Worm (Caenorhabditis elegans) whole organism, L1 larva: ENCODE data around the gene spt-4.
A peak's percentile ranks its signal among the peaks of the same experiment; 100 is the strongest.

Experiments
- C04F5.9 ChIP-seq: sonication (generic microtip); optimal IDR thresholded peaks from 2 replicates; lab custom pipeline; 2016; ENCODE audit warnings: missing genetic modification characterization, missing compliant biosample characterization
- C34B4.2 ChIP-seq: sonication (generic microtip); optimal IDR thresholded peaks from 2 replicates; lab custom pipeline; 2017; ENCODE audit warnings: mild to moderate bottlenecking, missing genetic modification characterization, missing compliant biosample characterization
- aha-1 ChIP-seq: fragments of 150-350 bp; optimal IDR thresholded peaks from 2 replicates; lab custom pipeline; 2014; ENCODE audit warnings: missing biosample characterization, missing genetic modification characterization
- ama-1 ChIP-seq: fragments of 150-350 bp; optimal IDR thresholded peaks from 2 replicates; lab custom pipeline; 2014
- blmp-1 ChIP-seq: fragments of 150-350 bp; optimal IDR thresholded peaks from 2 replicates; lab custom pipeline; 2014; ENCODE audit warnings: missing biosample characterization, missing genetic modification characterization
- ceh-88 ChIP-seq: fragments of 200-800 bp; sonication (Bioruptor generic); IDR thresholded peaks from 2 replicates; pipeline ENCODE4 v1.3.6; 2022; ENCODE audit warnings: missing genetic modification characterization, missing compliant biosample characterization
- ceh-90 ChIP-seq: sonication (generic microtip); optimal IDR thresholded peaks from 2 replicates; lab custom pipeline; 2016; ENCODE audit warnings: missing genetic modification characterization, missing compliant biosample characterization
- dpl-1 ChIP-seq, 3 experiments: fragments of 150-350 bp in 2 of 3; sonication (generic microtip) in 1 of 3; optimal IDR thresholded peaks; 2 replicates each; lab custom pipeline; 2014 to 2017; ENCODE audit warnings: missing biosample characterization in 3 of 3, missing genetic modification characterization in 3 of 3, missing genetic modification reagents in 3 of 3
- efl-1 ChIP-seq, 4 experiments: fragments of 150-350 bp; optimal IDR thresholded peaks in 3 of 4; peaks in 1 of 4; 1 replicate in 1 of 4; 2 replicates in 3 of 4; lab custom pipeline; 2014; ENCODE audit warnings: missing biosample characterization in 2 of 4, missing genetic modification characterization in 2 of 4, missing genetic modification reagents in 2 of 4
- efl-3 ChIP-seq: fragments of 200-800 bp; sonication (Bioruptor generic); optimal IDR thresholded peaks from 2 replicates; lab custom pipeline; 2018; ENCODE audit warnings: mild to moderate bottlenecking, missing genetic modification characterization, missing compliant biosample characterization
- egl-13 ChIP-seq: sonication (generic microtip); optimal IDR thresholded peaks from 2 replicates; lab custom pipeline; 2016; ENCODE audit warnings: missing genotype, missing genetic modification reagents, missing genetic modification characterization, missing compliant biosample characterization
- elt-3 ChIP-seq, 6 experiments: fragments of 150-350 bp in 1 of 6; sonication (generic microtip); optimal IDR thresholded peaks; 2 replicates each; lab custom pipeline; 2017 to 2018; ENCODE audit warnings: missing biosample characterization in 6 of 6, missing genetic modification characterization in 6 of 6, inconsistent platforms in 1 of 6
- fkh-4 ChIP-seq: sonication (generic microtip); optimal IDR thresholded peaks from 2 replicates; lab custom pipeline; 2016; ENCODE audit warnings: missing compliant biosample characterization, missing genetic modification characterization, borderline replicate concordance
- fkh-8 ChIP-seq: sonication (generic microtip); optimal IDR thresholded peaks from 2 replicates; lab custom pipeline; 2016; ENCODE audit warnings: mild to moderate bottlenecking, missing genetic modification characterization, missing compliant biosample characterization
- hlh-17 ChIP-seq: fragments of 200-800 bp; sonication (Bioruptor generic); optimal IDR thresholded peaks from 2 replicates; lab custom pipeline; 2018; ENCODE audit warnings: missing genetic modification characterization, mild to moderate bottlenecking, missing compliant biosample characterization, moderate library complexity, borderline replicate concordance
- hlh-4 ChIP-seq: sonication (generic microtip); optimal IDR thresholded peaks from 2 replicates; lab custom pipeline; 2016; ENCODE audit warnings: mild to moderate bottlenecking, missing genetic modification characterization, missing compliant biosample characterization
- isw-1 ChIP-seq: fragments of 200-800 bp; sonication (Bioruptor generic); IDR thresholded peaks from 2 replicates; pipeline ENCODE4 v1.3.6; 2022; ENCODE audit warnings: missing genetic modification characterization, missing compliant biosample characterization
- jun-1 ChIP-seq: fragments of 150-350 bp; optimal IDR thresholded peaks from 2 replicates; lab custom pipeline; 2014; ENCODE audit warnings: missing biosample characterization, missing genetic modification reagents, missing genetic modification characterization
- lin-13 ChIP-seq: fragments of 150-350 bp; optimal IDR thresholded peaks from 2 replicates; lab custom pipeline; 2014; ENCODE audit warnings: missing biosample characterization, missing genetic modification reagents, missing genetic modification characterization
- lin-14 ChIP-seq: fragments of 200-800 bp; sonication (Bioruptor generic); optimal IDR thresholded peaks from 2 replicates; lab custom pipeline; 2018; ENCODE audit warnings: mild to moderate bottlenecking, missing genetic modification characterization, moderate library complexity, missing compliant biosample characterization
- lin-39 ChIP-seq: fragments of 150-350 bp; optimal IDR thresholded peaks from 2 replicates; lab custom pipeline; 2014; ENCODE audit warnings: missing biosample characterization, missing genetic modification reagents, missing genetic modification characterization
- lsy-2 ChIP-seq, 2 experiments: fragments of 150-350 bp; optimal IDR thresholded peaks; 2 replicates each; lab custom pipeline; 2014; ENCODE audit warnings: missing biosample characterization in 2 of 2, missing genetic modification characterization in 2 of 2
- mab-9 ChIP-seq: fragments of 200-800 bp; sonication (Bioruptor generic); IDR thresholded peaks from 2 replicates; pipeline ENCODE4 v1.3.6; 2022; ENCODE audit warnings: missing genetic modification reagents, missing genetic modification characterization, missing compliant biosample characterization
- mep-1 ChIP-seq: fragments of 150-350 bp; optimal IDR thresholded peaks from 2 replicates; lab custom pipeline; 2014; ENCODE audit warnings: missing biosample characterization, missing genetic modification characterization
- nhr-11 ChIP-seq: fragments of 150-350 bp; optimal IDR thresholded peaks from 2 replicates; lab custom pipeline; 2014; ENCODE audit warnings: missing biosample characterization, missing genetic modification characterization
- nhr-12 ChIP-seq: sonication (generic microtip); optimal IDR thresholded peaks from 2 replicates; lab custom pipeline; 2017; ENCODE audit warnings: missing biosample characterization, missing genetic modification characterization
- nhr-19 ChIP-seq: fragments of 200-800 bp; sonication (Bioruptor generic); conservative IDR thresholded peaks from 2 replicates; pipeline ENCODE4 v1.3.6; 2022; ENCODE audit warnings: missing genetic modification characterization, missing compliant biosample characterization
- nhr-20 ChIP-seq: sonication (generic microtip); optimal IDR thresholded peaks from 2 replicates; lab custom pipeline; 2016; ENCODE audit warnings: mild to moderate bottlenecking, missing genetic modification characterization, missing compliant biosample characterization
- nhr-28 ChIP-seq: fragments of 150-350 bp; optimal IDR thresholded peaks from 2 replicates; lab custom pipeline; 2014; ENCODE audit warnings: missing biosample characterization, missing genetic modification characterization
- nhr-47 ChIP-seq: sonication (generic microtip); optimal IDR thresholded peaks from 2 replicates; lab custom pipeline; 2016; ENCODE audit warnings: mild to moderate bottlenecking, missing genetic modification characterization, moderate library complexity, missing compliant biosample characterization
- nhr-71 ChIP-seq: sonication (generic microtip); optimal IDR thresholded peaks from 2 replicates; lab custom pipeline; 2016; ENCODE audit warnings: mild to moderate bottlenecking, missing genetic modification characterization, moderate library complexity, missing compliant biosample characterization
- nhr-76 ChIP-seq: sonication (generic microtip); optimal IDR thresholded peaks from 2 replicates; lab custom pipeline; 2017; ENCODE audit warnings: missing biosample characterization, missing genetic modification characterization
- nhr-77 ChIP-seq: fragments of 150-350 bp; optimal IDR thresholded peaks from 2 replicates; lab custom pipeline; 2014; ENCODE audit warnings: missing biosample characterization, missing genetic modification characterization
- nhr-84 ChIP-seq: sonication (generic microtip); optimal IDR thresholded peaks from 2 replicates; lab custom pipeline; 2017; ENCODE audit warnings: missing biosample characterization, missing genetic modification characterization
- pag-3 ChIP-seq: sonication (generic microtip); optimal IDR thresholded peaks from 2 replicates; lab custom pipeline; 2017; ENCODE audit warnings: missing genetic modification characterization, mild to moderate bottlenecking, missing compliant biosample characterization, antibody characterized with exemption, borderline replicate concordance; ENCODE audit not compliant: insufficient read depth
- pqm-1 ChIP-seq: sonication (generic microtip); optimal IDR thresholded peaks from 3 replicates; lab custom pipeline; 2017; ENCODE audit warnings: missing biosample characterization, missing genetic modification characterization
- rnt-1 ChIP-seq: sonication (generic microtip); optimal IDR thresholded peaks from 2 replicates; lab custom pipeline; 2016; ENCODE audit warnings: mild to moderate bottlenecking, missing genetic modification characterization, moderate library complexity, missing compliant biosample characterization
- skn-1 ChIP-seq: fragments of 150-350 bp; optimal IDR thresholded peaks from 2 replicates; lab custom pipeline; 2014; ENCODE audit warnings: missing biosample characterization, missing genetic modification characterization
- snpc-4 ChIP-seq: fragments of 150-350 bp; optimal IDR thresholded peaks from 2 replicates; lab custom pipeline; 2014; ENCODE audit warnings: missing biosample characterization, missing genetic modification characterization
- snu-23 ChIP-seq: sonication (generic microtip); optimal IDR thresholded peaks from 2 replicates; lab custom pipeline; 2016; ENCODE audit warnings: missing genetic modification characterization, missing compliant biosample characterization
- sox-4 ChIP-seq: sonication (generic microtip); optimal IDR thresholded peaks from 2 replicates; lab custom pipeline; 2016; ENCODE audit warnings: missing genetic modification characterization, missing compliant biosample characterization
- sptf-1 ChIP-seq: fragments of 150-350 bp; optimal IDR thresholded peaks from 2 replicates; lab custom pipeline; 2014; ENCODE audit warnings: missing biosample characterization, missing genetic modification characterization
- sup-37 ChIP-seq: fragments of 200-800 bp; sonication (Bioruptor generic); optimal IDR thresholded peaks from 2 replicates; lab custom pipeline; 2018; ENCODE audit warnings: mild to moderate bottlenecking, missing genetic modification characterization, missing compliant biosample characterization
- swsn-7 ChIP-seq: sonication (generic microtip); optimal IDR thresholded peaks from 2 replicates; lab custom pipeline; 2016; ENCODE audit warnings: missing genetic modification characterization, missing compliant biosample characterization
- tbx-2 ChIP-seq: sonication (generic microtip); optimal IDR thresholded peaks from 2 replicates; lab custom pipeline; 2016; ENCODE audit warnings: missing genetic modification characterization, missing compliant biosample characterization
- unc-30 ChIP-seq: sonication (generic microtip); optimal IDR thresholded peaks from 2 replicates; lab custom pipeline; 2017; ENCODE audit warnings: missing biosample characterization, missing genetic modification characterization
- unc-62 ChIP-seq: fragments of 150-350 bp; optimal IDR thresholded peaks from 2 replicates; lab custom pipeline; 2014; ENCODE audit warnings: missing biosample characterization, missing genetic modification reagents, missing genetic modification characterization
- unc-86 ChIP-seq: sonication (generic microtip); optimal IDR thresholded peaks from 2 replicates; lab custom pipeline; 2016; ENCODE audit warnings: missing genetic modification characterization, missing compliant biosample characterization
- unc-98 ChIP-seq: fragments of 200-800 bp; sonication (Bioruptor generic); IDR thresholded peaks from 2 replicates; pipeline ENCODE4 v1.3.6; 2022; ENCODE audit warnings: missing genetic modification characterization, missing compliant biosample characterization
- xbp-1 ChIP-seq: sonication (generic microtip); optimal IDR thresholded peaks from 2 replicates; lab custom pipeline; 2016; ENCODE audit warnings: missing genetic modification characterization, missing compliant biosample characterization
- zag-1 ChIP-seq: fragments of 150-350 bp; optimal IDR thresholded peaks from 2 replicates; lab custom pipeline; 2014; ENCODE audit warnings: missing biosample characterization, missing genetic modification characterization
- zip-4 ChIP-seq: fragments of 200-800 bp; sonication (Bioruptor generic); optimal IDR thresholded peaks from 2 replicates; lab custom pipeline; 2018; ENCODE audit warnings: mild to moderate bottlenecking, missing genetic modification characterization, moderate library complexity, missing compliant biosample characterization
- ztf-11 ChIP-seq, 2 experiments: sonication (generic microtip); optimal IDR thresholded peaks; 2 replicates each; lab custom pipeline; 2016 to 2017; ENCODE audit warnings: missing genetic modification characterization in 2 of 2, missing biosample characterization in 1 of 2, missing compliant biosample characterization in 1 of 2
- ztf-4 ChIP-seq: fragments of 150-350 bp; optimal IDR thresholded peaks from 2 replicates; lab custom pipeline; 2014; ENCODE audit warnings: missing biosample characterization, missing genetic modification characterization

The spt-4 gene

DNA sequence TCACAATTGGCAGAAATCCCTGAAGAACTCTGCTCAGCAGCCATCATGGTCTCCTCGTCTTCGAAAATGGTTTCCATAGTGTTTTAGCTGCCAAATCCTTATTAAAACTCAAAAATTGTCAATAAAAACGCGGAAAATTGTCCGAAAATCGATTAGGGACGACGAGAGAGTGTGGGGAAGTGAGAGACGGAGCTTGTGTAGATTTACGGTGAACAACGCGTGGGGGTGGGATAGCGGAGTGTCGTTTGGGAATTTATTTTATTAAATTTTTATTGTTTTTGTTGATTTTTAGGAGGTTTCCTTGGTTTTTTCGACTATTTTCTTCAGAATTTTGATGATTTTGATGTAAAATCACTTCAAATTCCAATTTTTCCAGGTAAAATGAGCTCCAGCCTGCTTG is 17.6 kb upstream of the spt-4 start, which contains the start of the genes F54C4.4 and mrpl-40 (continued):
- no peak for TF ChIP-seq nhr-76 (tag; lab: Kevin White, UChicago)
- no peak for TF ChIP-seq ama-1
- no peak for TF ChIP-seq nhr-12 (tag; lab: Kevin White, UChicago)
- TF ChIP-seq fkh-4 (tag; lab: Kevin White, UChicago) = no peak
- no peak for TF ChIP-seq unc-98
- peak; percentile 62 for TF ChIP-seq fkh-8 (tag; lab: Kevin White, UChicago)
- TF ChIP-seq aha-1 (tag; lab: Kevin White, UChicago) = no peak
- peak in 1 of 2 experiments; percentile 57 for TF ChIP-seq ztf-11 (tag; optimal IDR thresholded peaks at IDR 0.05; lab: Kevin White, UChicago)
- TF ChIP-seq C04F5.9 (tag; lab: Kevin White, UChicago) = no peak
- peak; percentile 81 to 83 for TF ChIP-seq lsy-2 (tag; optimal IDR thresholded peaks at IDR 0.05; lab: Kevin White, UChicago)
- TF ChIP-seq nhr-77 (tag; lab: Kevin White, UChicago) = peak; percentile 18
- no peak for TF ChIP-seq ceh-90
- TF ChIP-seq unc-86 (tag; lab: Kevin White, UChicago) = peak; percentile 72
- TF ChIP-seq sox-4 (tag; lab: Kevin White, UChicago) = no peak
- TF ChIP-seq lin-39 = peak; percentile 62
- no peak for TF ChIP-seq zag-1 (tag; lab: Kevin White, UChicago)
- TF ChIP-seq xbp-1 (tag; lab: Kevin White, UChicago) = peak; percentile 72
- TF ChIP-seq tbx-2 (tag; lab: Kevin White, UChicago) = peak; percentile 69
- TF ChIP-seq blmp-1 = peak; percentile 14
- no peak for TF ChIP-seq ztf-4 (tag; lab: Kevin White, UChicago)
- no peak for TF ChIP-seq nhr-84
- peak; percentile 73 for TF ChIP-seq lin-14 (GFP tag; lab: Kevin White, UChicago)
- no peak for TF ChIP-seq hlh-4 (tag; lab: Kevin White, UChicago)
- TF ChIP-seq mab-9 = no peak
- TF ChIP-seq zip-4 (GFP tag; lab: Kevin White, UChicago) = no peak
- peak; percentile 76 for TF ChIP-seq swsn-7
- peak; percentile 53 for TF ChIP-seq nhr-20
- no peak for TF ChIP-seq sptf-1 (tag; lab: Kevin White, UChicago)
- TF ChIP-seq ceh-88 (GFP tag; lab: Robert Waterston, UW) = no peak
- TF ChIP-seq pag-3 (tag; lab: Kevin White, UChicago) = no peak
- TF ChIP-seq snpc-4 (tag; lab: Kevin White, UChicago) = peak; percentile 20
- no peak for TF ChIP-seq unc-62
- TF ChIP-seq elt-3 (tag; optimal IDR thresholded peaks at IDR 0.05; lab: Kevin White, UChicago) = peak in 1 of 6 experiments; percentile 28
- TF ChIP-seq dpl-1 (GFP tag; optimal IDR thresholded peaks at IDR 0.05; lab: Kevin White, UChicago) = peak; percentile 45 to 67 (median 65)
- no peak for TF ChIP-seq efl-3
- TF ChIP-seq mep-1 = peak; percentile 61
- TF ChIP-seq pqm-1 (tag; lab: Kevin White, UChicago) = no peak
- TF ChIP-seq jun-1 (tag; lab: Kevin White, UChicago) = peak; percentile 66
- no peak for TF ChIP-seq C34B4.2 (tag; lab: Kevin White, UChicago)
- TF ChIP-seq unc-30 = no peak
- TF ChIP-seq isw-1 (GFP tag; lab: Robert Waterston, UW) = peak; percentile 74
- TF ChIP-seq efl-1 (optimal IDR thresholded peaks at IDR 0.05; lab: Kevin White, UChicago) = peak; percentile 72 to 77
- TF ChIP-seq efl-1 (GFP tag; optimal IDR thresholded peaks at IDR 0.05 in 1 of 2; lab: Kevin White, UChicago) = peak; percentile 63 to 96
- no peak for TF ChIP-seq nhr-11
- peak; percentile 61 for TF ChIP-seq lin-13 (GFP tag; lab: Kevin White, UChicago)
- TF ChIP-seq hlh-17 = no peak
- TF ChIP-seq rnt-1 = peak; percentile 60
- TF ChIP-seq snu-23 (GFP tag; lab: Kevin White, UChicago) = peak; percentile 86
- TF ChIP-seq nhr-47 (tag; lab: Kevin White, UChicago) = peak; percentile 84
- TF ChIP-seq nhr-71 (tag; lab: Kevin White, UChicago) = peak; percentile 76
- TF ChIP-seq skn-1 (tag; lab: Kevin White, UChicago) = peak; percentile 29
- no peak for TF ChIP-seq nhr-28
- no peak for TF ChIP-seq sup-37 (GFP tag; lab: Kevin White, UChicago)
- peak; percentile 23 for TF ChIP-seq egl-13 (tag; lab: Kevin White, UChicago)
- peak; percentile 58 for TF ChIP-seq nhr-19 (GFP tag; lab: Robert Waterston, UW)
